Fruit fly (Drosophila melanogaster): Measurements from ENCODE around the gene inaE.

DNA sequence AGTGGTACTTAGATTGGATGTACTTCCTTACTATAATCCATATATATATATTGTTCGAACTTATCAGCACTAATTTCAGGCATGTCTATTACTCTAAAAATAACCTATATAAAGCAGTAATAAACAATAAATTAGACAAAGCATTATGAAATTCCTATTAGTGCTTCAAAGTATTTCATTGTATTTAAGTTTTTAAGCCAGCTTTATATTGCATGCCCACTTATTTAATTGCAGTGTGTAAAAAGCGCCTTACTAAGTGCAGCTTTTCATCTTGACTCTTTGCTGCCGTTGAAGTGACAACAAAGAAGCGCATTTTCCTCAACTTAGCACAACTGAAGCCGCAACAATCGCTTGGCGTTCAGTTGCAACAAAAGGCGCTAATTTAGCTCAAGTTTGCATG, 35.3 kb downstream of the inaE start:
- no peak for TF ChIP-seq Hr39 (GFP tag; optimal IDR thresholded peaks at IDR 0.05)
- no peak for TF ChIP-seq CG3032 (tag; optimal IDR thresholded peaks at IDR 0.05)
- no peak for TF ChIP-seq Gug (GFP tag; IDR thresholded peaks at IDR 0.05)
- TF ChIP-seq dsx (GFP tag; optimal IDR thresholded peaks at IDR 0.05; ENCODE audit: poor library complexity, severe bottlenecking): no peak
- no peak for TF ChIP-seq CG11294 (GFP tag; IDR thresholded peaks at IDR 0.05)
- no peak for TF ChIP-seq Lpt (GFP tag; optimal IDR thresholded peaks at IDR 0.05)
- no peak for TF ChIP-seq CG31627 (GFP tag; optimal IDR thresholded peaks at IDR 0.05)
